Fruit fly (Drosophila melanogaster): ENCODE measurements around the gene CG4950.
A peak's percentile ranks its signal among the peaks of the same experiment; 100 is the strongest.

DNA sequence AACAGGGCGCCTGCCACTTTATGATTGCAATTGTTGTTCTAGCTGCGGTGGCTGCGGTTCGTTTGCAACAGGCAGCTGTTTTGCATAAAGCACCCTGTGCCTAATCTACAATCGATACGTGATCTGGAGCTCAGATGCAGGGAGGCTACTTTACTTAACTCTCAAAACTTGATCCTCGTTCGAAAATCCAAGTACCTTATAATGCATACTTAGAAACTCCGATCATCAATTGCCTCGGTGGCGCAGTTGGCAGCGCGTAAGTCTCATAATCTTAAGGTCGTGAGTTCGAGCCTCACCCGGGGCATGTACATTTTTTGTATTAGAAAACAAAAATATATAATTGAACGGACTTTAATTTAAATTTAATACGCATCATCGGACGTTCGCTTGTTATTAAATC lies 46.2 kb downstream of the CG4950 start:
- TF ChIP-seq lz (GFP tag; optimal IDR thresholded peaks at IDR 0.05) (no peak), OdsH (GFP tag; optimal IDR thresholded peaks at IDR 0.05) (no peak), Eip78C (GFP tag) (peak; percentile 11), CG8119 (GFP tag; IDR thresholded peaks at IDR 0.05) (no peak), vri (GFP tag; optimal IDR thresholded peaks at IDR 0.05) (no peak), CG4318 (GFP tag; optimal IDR thresholded peaks at IDR 0.05) (no peak), CG11762 (GFP tag; optimal IDR thresholded peaks at IDR 0.05; ENCODE audit: insufficient read depth) (no peak), CG3919 (GFP tag; optimal IDR thresholded peaks at IDR 0.05) (no peak), dsx (GFP tag; optimal IDR thresholded peaks at IDR 0.05; ENCODE audit: poor library complexity, severe bottlenecking) (no peak), CG6163 (GFP tag; IDR thresholded peaks at IDR 0.05) (no peak), CG9139 (GFP tag; optimal IDR thresholded peaks at IDR 0.05) (no peak), ss (GFP tag; optimal IDR thresholded peaks at IDR 0.05) (no peak)
